Fruit fly (Drosophila melanogaster): Measurements from ENCODE around the gene CG13877.

dm6 chr3L:199754-200596 lies 17.9 kb upstream of the CG13877 start, which contains the start of the genes rno and mri:
- TF ChIP-seq CG8159 (tag; optimal IDR thresholded peaks at IDR 0.05) (peak; percentile 66), D1 (tag; optimal IDR thresholded peaks at IDR 0.05) (no peak), CG8301 (tag; optimal IDR thresholded peaks at IDR 0.05) (no peak), CG15710 (tag; optimal IDR thresholded peaks at IDR 0.05) (peak; percentile 61), CG14655 (GFP tag; optimal IDR thresholded peaks at IDR 0.05) (no peak), CG32121 (GFP tag; IDR thresholded peaks at IDR 0.05) (no peak), rn (GFP tag; IDR thresholded peaks at IDR 0.05) (peak; percentile 58), EcR (GFP tag; optimal IDR thresholded peaks at IDR 0.05) (no peak), Pif1B (GFP tag; optimal IDR thresholded peaks at IDR 0.05) (no peak), CG10348 (GFP tag; IDR thresholded peaks at IDR 0.05) (no peak), Pif1A (GFP tag; optimal IDR thresholded peaks at IDR 0.05) (no peak), CG4496 (GFP tag; IDR thresholded peaks at IDR 0.05) (peak; percentile 64; the same call in 1 of the 3 replicates), CG13204 (GFP tag; optimal IDR thresholded peaks at IDR 0.05) (no peak), CG9948 (tag; optimal IDR thresholded peaks at IDR 0.05) (peak; percentile 53)

Data from whole organism, pupa.